Fruit fly (Drosophila melanogaster) whole organism, embryonic: ENCODE measurements around the gene dbo.

Experiments
- Aef1 ChIP-seq: fragments of 200-800 bp; sonication (Bioruptor generic); IDR thresholded peaks from 3 replicates; pipeline ENCODE4 v1.3.6; 2022; ENCODE audit warnings: missing biosample characterization, missing genetic modification characterization
- B-H2 ChIP-seq: fragments of 200-800 bp; sonication (Bioruptor generic); optimal IDR thresholded peaks from 2 replicates; lab custom pipeline; 2018; ENCODE audit warnings: missing biosample characterization, mild to moderate bottlenecking, missing genetic modification characterization
- CG10321 ChIP-seq: fragments of 200-800 bp; sonication (Bioruptor generic); IDR thresholded peaks from 2 replicates; pipeline ENCODE4 v1.3.6; 2022; ENCODE audit warnings: missing biosample characterization, missing genetic modification characterization
- CG10462 ChIP-seq: fragments of 200-800 bp; sonication (Bioruptor generic); optimal IDR thresholded peaks from 2 replicates; lab custom pipeline; 2016; ENCODE audit warnings: missing biosample characterization, missing genetic modification characterization
- CG12104 ChIP-seq: fragments of 200-800 bp; sonication (Bioruptor generic); optimal IDR thresholded peaks from 3 replicates; lab custom pipeline; 2016; ENCODE audit warnings: missing biosample characterization, missing genetic modification characterization
- CG13123 ChIP-seq: fragments of 200-800 bp; sonication (Bioruptor generic); optimal IDR thresholded peaks from 2 replicates; lab custom pipeline; 2016; ENCODE audit warnings: missing biosample characterization, missing genetic modification characterization
- CG14441 ChIP-seq: fragments of 200-800 bp; sonication (Bioruptor generic); IDR thresholded peaks from 2 replicates; pipeline ENCODE4 v1.3.6; 2022; ENCODE audit warnings: missing biosample characterization, missing genetic modification characterization
- CG14965 ChIP-seq: fragments of 200-800 bp; sonication (Bioruptor generic); optimal IDR thresholded peaks from 2 replicates; lab custom pipeline; 2016; ENCODE audit warnings: missing biosample characterization, missing genetic modification characterization, borderline replicate concordance
- CG17328 ChIP-seq: fragments of 200-800 bp; sonication (Bioruptor generic); IDR thresholded peaks from 2 replicates; pipeline ENCODE4 v1.3.6; 2022; ENCODE audit warnings: missing biosample characterization, missing genetic modification characterization
- CG17361 ChIP-seq: fragments of 200-800 bp; sonication (Bioruptor generic); IDR thresholded peaks from 3 replicates; pipeline ENCODE4 v1.3.6; 2022; ENCODE audit warnings: missing biosample characterization, missing genetic modification characterization
- CG18599 ChIP-seq: fragments of 200-800 bp; sonication (Bioruptor generic); optimal IDR thresholded peaks from 3 replicates; lab custom pipeline; 2017; ENCODE audit warnings: missing biosample characterization, missing genetic modification characterization, mild to moderate bottlenecking, moderate library complexity, missing genetic modification reagents
- CG31224 ChIP-seq: fragments of 200-800 bp; sonication (Bioruptor generic); IDR thresholded peaks from 2 replicates; pipeline ENCODE4 v1.3.6; 2022; ENCODE audit warnings: missing biosample characterization, missing genetic modification characterization
- CG31365 ChIP-seq: fragments of 200-800 bp; sonication (Bioruptor generic); optimal IDR thresholded peaks from 2 replicates; lab custom pipeline; 2018; ENCODE audit warnings: missing biosample characterization, mild to moderate bottlenecking, missing genetic modification characterization
- CG3838 ChIP-seq: fragments of 200-800 bp; sonication (Bioruptor generic); optimal IDR thresholded peaks from 3 replicates; lab custom pipeline; 2016; ENCODE audit warnings: missing biosample characterization, missing genetic modification characterization
- CG7372 ChIP-seq: fragments of 200-800 bp; sonication (Bioruptor generic); IDR thresholded peaks from 2 replicates; pipeline ENCODE4 v1.3.6; 2022; ENCODE audit warnings: missing biosample characterization, missing genetic modification characterization
- CG7745 ChIP-seq: fragments of 200-800 bp; sonication (Bioruptor generic); optimal IDR thresholded peaks from 2 replicates; lab custom pipeline; 2018; ENCODE audit warnings: missing biosample characterization, mild to moderate bottlenecking, missing genetic modification characterization, moderate library complexity
- CG7839 ChIP-seq: fragments of 200-800 bp; sonication (Bioruptor generic); optimal IDR thresholded peaks from 3 replicates; lab custom pipeline; 2018; ENCODE audit warnings: missing biosample characterization, mild to moderate bottlenecking, missing genetic modification characterization, moderate library complexity
- CG7987 ChIP-seq: fragments of 200-800 bp; sonication (Bioruptor generic); optimal IDR thresholded peaks from 2 replicates; lab custom pipeline; 2018; ENCODE audit warnings: missing biosample characterization, mild to moderate bottlenecking, missing genetic modification characterization, moderate library complexity
- CG8388 ChIP-seq: fragments of 200-800 bp; sonication (Bioruptor generic); optimal IDR thresholded peaks from 2 replicates; lab custom pipeline; 2019; ENCODE audit warnings: missing biosample characterization, mild to moderate bottlenecking, missing genetic modification characterization, moderate library complexity
- Dll ChIP-seq: fragments of 200-800 bp; sonication (Bioruptor generic); IDR thresholded peaks from 4 replicates; pipeline ENCODE4 v1.3.6; 2022; ENCODE audit warnings: missing biosample characterization, missing genetic modification characterization; ENCODE audit not compliant: partially characterized antibody
- Dp ChIP-seq: fragments of 200-800 bp; sonication (Bioruptor generic); optimal IDR thresholded peaks from 2 replicates; lab custom pipeline; 2018; ENCODE audit warnings: missing biosample characterization, mild to moderate bottlenecking, missing genetic modification characterization, moderate library complexity
- E2f2 ChIP-seq: fragments of 200-800 bp; sonication (Bioruptor generic); IDR thresholded peaks from 2 replicates; pipeline ENCODE4 v1.3.6; 2022; ENCODE audit warnings: missing biosample characterization, missing genetic modification characterization
- HmgZ ChIP-seq: fragments of 200-800 bp; sonication (Bioruptor generic); optimal IDR thresholded peaks from 2 replicates; lab custom pipeline; 2018; ENCODE audit warnings: missing biosample characterization, mild to moderate bottlenecking, missing genetic modification characterization
- Hmr ChIP-seq: fragments of 200-800 bp; sonication (Bioruptor generic); optimal IDR thresholded peaks from 3 replicates; lab custom pipeline; 2017; ENCODE audit warnings: mild to moderate bottlenecking, missing biosample characterization, missing genetic modification reagents, missing genetic modification characterization
- Hr39 ChIP-seq: fragments of >200 bp; optimal IDR thresholded peaks from 2 replicates; lab custom pipeline; 2017
- MTF-1 ChIP-seq: fragments of 200-800 bp; sonication (Bioruptor generic); optimal IDR thresholded peaks from 2 replicates; lab custom pipeline; 2018; ENCODE audit warnings: missing biosample characterization, mild to moderate bottlenecking, missing genetic modification characterization, borderline replicate concordance
- NfI ChIP-seq: fragments of 200-800 bp; sonication (Bioruptor generic); optimal IDR thresholded peaks from 3 replicates; lab custom pipeline; 2018; ENCODE audit warnings: missing biosample characterization, mild to moderate bottlenecking, missing genetic modification characterization, moderate library complexity
- Oli ChIP-seq: fragments of 200-800 bp; sonication (Bioruptor generic); optimal IDR thresholded peaks from 2 replicates; lab custom pipeline; 2018; ENCODE audit warnings: missing biosample characterization, mild to moderate bottlenecking, missing genetic modification characterization, moderate library complexity
- Sin3A ChIP-seq: fragments of >200 bp; optimal IDR thresholded peaks from 2 replicates; lab custom pipeline; 2018
- Sox100B ChIP-seq: fragments of 200-800 bp; sonication (Bioruptor generic); optimal IDR thresholded peaks from 3 replicates; lab custom pipeline; 2018; ENCODE audit warnings: missing biosample characterization, mild to moderate bottlenecking, missing genetic modification characterization
- Ssrp ChIP-seq: fragments of 200-800 bp; sonication (Bioruptor generic); optimal IDR thresholded peaks from 2 replicates; lab custom pipeline; 2018; ENCODE audit warnings: missing biosample characterization, mild to moderate bottlenecking, missing genetic modification characterization, moderate library complexity
- Xrp1 ChIP-seq: fragments of 200-800 bp; sonication (Bioruptor generic); IDR thresholded peaks from 2 replicates; pipeline ENCODE4 v1.3.6; 2022; ENCODE audit warnings: missing biosample characterization, missing genetic modification characterization
- YL-1 ChIP-seq: fragments of 200-800 bp; sonication (Bioruptor generic); optimal IDR thresholded peaks from 3 replicates; lab custom pipeline; 2017; ENCODE audit warnings: missing biosample characterization, mild to moderate bottlenecking, missing genetic modification characterization
- ac ChIP-seq: fragments of 200-800 bp; sonication (Bioruptor generic); optimal IDR thresholded peaks from 3 replicates; lab custom pipeline; 2017; ENCODE audit warnings: missing biosample characterization, mild to moderate bottlenecking, missing genetic modification characterization
- al ChIP-seq: fragments of 200-800 bp; sonication (Bioruptor generic); IDR thresholded peaks from 2 replicates; pipeline ENCODE4 v1.3.6; 2022; ENCODE audit warnings: missing biosample characterization, missing genetic modification characterization
- dan ChIP-seq: fragments of 200-800 bp; sonication (Bioruptor generic); IDR thresholded peaks from 2 replicates; pipeline ENCODE4 v1.3.6; 2022; ENCODE audit warnings: missing biosample characterization, missing genetic modification characterization
- gro ChIP-seq: fragments of 200-800 bp; sonication (Bioruptor generic); optimal IDR thresholded peaks from 2 replicates; lab custom pipeline; 2016; ENCODE audit warnings: missing biosample characterization, missing genetic modification characterization
- ham ChIP-seq: fragments of 200-800 bp; sonication (Bioruptor generic); IDR thresholded peaks from 2 replicates; pipeline ENCODE4 v1.3.6; 2022; ENCODE audit warnings: missing biosample characterization, missing genetic modification characterization
- hbn ChIP-seq: fragments of 200-800 bp; sonication (Bioruptor generic); IDR thresholded peaks from 2 replicates; pipeline ENCODE4 v1.3.6; 2022; ENCODE audit warnings: missing biosample characterization, missing genetic modification characterization; ENCODE audit not compliant: partially characterized antibody
- insv ChIP-seq, 2 experiments: fragments of 200-800 bp; sonication (Bioruptor generic); optimal IDR thresholded peaks; 3 replicates each; lab custom pipeline; 2016 to 2018; ENCODE audit warnings: missing biosample characterization in 2 of 2, missing genetic modification characterization in 2 of 2
- lab ChIP-seq: fragments of 200-800 bp; sonication (Bioruptor generic); optimal IDR thresholded peaks from 3 replicates; lab custom pipeline; 2017; ENCODE audit warnings: missing biosample characterization, missing genetic modification characterization, mild to moderate bottlenecking, moderate library complexity, missing genetic modification reagents
- mirr ChIP-seq: fragments of 200-800 bp; sonication (Bioruptor generic); optimal IDR thresholded peaks from 3 replicates; lab custom pipeline; 2018; ENCODE audit warnings: missing biosample characterization, mild to moderate bottlenecking, missing genetic modification characterization
- odd ChIP-seq: fragments of 200-800 bp; sonication (Bioruptor generic); optimal IDR thresholded peaks from 2 replicates; lab custom pipeline; 2017; ENCODE audit warnings: missing biosample characterization, mild to moderate bottlenecking, missing genetic modification characterization
- otp ChIP-seq: fragments of 200-800 bp; sonication (Bioruptor generic); IDR thresholded peaks from 3 replicates; pipeline ENCODE4, ENCODE4 v1.3.6; 2022; ENCODE audit warnings: missing biosample characterization, missing genetic modification characterization
- ranshi ChIP-seq: fragments of 200-800 bp; sonication (Bioruptor generic); IDR thresholded peaks from 2 replicates; pipeline ENCODE4 v1.3.6; 2022; ENCODE audit warnings: missing biosample characterization, missing genetic modification characterization
- salm ChIP-seq: fragments of 200-800 bp; sonication (Bioruptor generic); optimal IDR thresholded peaks from 2 replicates; lab custom pipeline; 2018; ENCODE audit warnings: missing biosample characterization, mild to moderate bottlenecking, missing genetic modification characterization
- sna ChIP-seq: fragments of 200-800 bp; sonication (Bioruptor generic); IDR thresholded peaks from 2 replicates; pipeline ENCODE4 v1.3.6; 2022; ENCODE audit warnings: missing biosample characterization, missing genetic modification characterization; ENCODE audit not compliant: partially characterized antibody
- sqz ChIP-seq: fragments of 200-800 bp; sonication (Bioruptor generic); optimal IDR thresholded peaks from 3 replicates; lab custom pipeline; 2018; ENCODE audit warnings: missing biosample characterization, mild to moderate bottlenecking, missing genetic modification characterization
- sug ChIP-seq: fragments of 200-800 bp; optimal IDR thresholded peaks from 2 replicates; lab custom pipeline; 2019; ENCODE audit warnings: missing biosample characterization, mild to moderate bottlenecking, missing genetic modification characterization, moderate library complexity
- tin ChIP-seq: fragments of 200-800 bp; sonication (Bioruptor generic); optimal IDR thresholded peaks from 3 replicates; lab custom pipeline; 2016; ENCODE audit warnings: missing biosample characterization, missing genetic modification characterization
- unpg ChIP-seq: fragments of 200-800 bp; sonication (Bioruptor generic); optimal IDR thresholded peaks from 3 replicates; lab custom pipeline; 2018; ENCODE audit warnings: missing biosample characterization, mild to moderate bottlenecking, missing genetic modification characterization, moderate library complexity
- z ChIP-seq: fragments of 200-800 bp; sonication (Bioruptor generic); IDR thresholded peaks from 3 replicates; pipeline ENCODE4 v1.3.6; 2022; ENCODE audit warnings: missing biosample characterization, missing genetic modification characterization

Gene dbo

dm6 chr3L:15813988-15814387 lies 12.7 kb upstream of the dbo start (continued):
- TF ChIP-seq Sox100B (GFP tag; lab: Kevin White, UChicago) (peak; percentile 32), B-H2 (peak; percentile 69), salm (no peak), odd (GFP tag; lab: Kevin White, UChicago) (peak; percentile 36), unpg (GFP tag; lab: Kevin White, UChicago) (peak; percentile 9), insv (GFP tag; optimal IDR thresholded peaks at IDR 0.05; lab: Kevin White, UChicago) (no peak), dan (no peak), CG7372 (GFP tag; lab: Robert Waterston, UW) (no peak), ham (no peak), tin (GFP tag; lab: Kevin White, UChicago) (no peak), Xrp1 (no peak), CG10462 (GFP tag; lab: Kevin White, UChicago) (no peak), Dp (GFP tag; lab: Kevin White, UChicago) (no peak), MTF-1 (peak; percentile 4), CG14441 (peak; percentile 35; the same call in 1 of the 2 replicates), Hmr (GFP tag; lab: Kevin White, UChicago) (peak; percentile 66), HmgZ (tag; lab: Kevin White, UChicago) (no peak), Oli (no peak), al (GFP tag; lab: Robert Waterston, UW) (no peak), gro (GFP tag; lab: Kevin White, UChicago) (no peak), CG31224 (GFP tag; lab: Robert Waterston, UW) (no peak), CG7987 (GFP tag; lab: Kevin White, UChicago) (peak; percentile 37), CG3838 (GFP tag; lab: Kevin White, UChicago) (no peak), otp (GFP tag; lab: Robert Waterston, UW) (no peak), CG31365 (tag; lab: Kevin White, UChicago) (peak; percentile 20), CG17361 (GFP tag; lab: Robert Waterston, UW) (no peak), ranshi (GFP tag; lab: Robert Waterston, UW) (no peak), Aef1 (GFP tag; lab: Robert Waterston, UW) (no peak), CG10321 (no peak), z (GFP tag; lab: Robert Waterston, UW) (no peak), CG13123 (GFP tag; lab: Kevin White, UChicago) (no peak), CG12104 (GFP tag; lab: Kevin White, UChicago) (no peak), CG7839 (tag; lab: Kevin White, UChicago) (no peak), sqz (no peak), Sin3A (lab: Kevin White, UChicago) (no peak), E2f2 (GFP tag; lab: Robert Waterston, UW) (no peak), hbn (GFP tag; lab: Robert Waterston, UW) (no peak), sna (GFP tag; lab: Robert Waterston, UW) (no peak), CG14965 (no peak), CG18599 (peak; percentile 38), sug (tag; lab: Kevin White, UChicago) (peak; percentile 45), Hr39 (no peak), Ssrp (tag; lab: Kevin White, UChicago) (no peak), CG17328 (no peak), CG8388 (GFP tag; lab: Kevin White, UChicago) (no peak), mirr (GFP tag; lab: Kevin White, UChicago) (peak; percentile 86), lab (peak; percentile 79), CG7745 (no peak), NfI (GFP tag; lab: Kevin White, UChicago) (peak; percentile 20), Dll (no peak), ac (GFP tag; lab: Kevin White, UChicago) (no peak), YL-1 (GFP tag; lab: Kevin White, UChicago) (no peak)
